ENCODE assay signal across 5 fruit fly cellular contexts in genomic region chr2L:11870867-11871452, dm6.
TF ChIP-seq lines count a peak whose summit lies in the region.

No protein-coding gene starts in this region.

- no peak for TF ChIP-seq CTCF in whole organism, embryonic (GFP tag; optimal IDR thresholded peaks at IDR 0.05; lab: Kevin White, UChicago)

TF ChIP-seq in whole organism, 6 proteins besides CTCF, POLR2A, EP300 and RAD21:
- TF ChIP-seq CG8478 (optimal IDR thresholded peaks at IDR 0.05; lab: Kevin White, UChicago), result no peak
- TF ChIP-seq usp (GFP tag; optimal IDR thresholded peaks at IDR 0.05; lab: Kevin White, UChicago), result no peak
- TF ChIP-seq pan (optimal IDR thresholded peaks at IDR 0.05; lab: Kevin White, UChicago), result peak; percentile 76

TF ChIP-seq in whole organism, embryonic, 481 proteins besides CTCF, POLR2A, EP300 and RAD21:
- TF ChIP-seq CG11456 (GFP tag; IDR thresholded peaks at IDR 0.05; lab: Robert Waterston, UW) (0 out of 3 replicates have a peak, but pooled peaks have one; percentile 9), croc (GFP tag; conservative IDR thresholded peaks at IDR 0.05; lab: Robert Waterston, UW) (no peak)
TF ChIP-seq in whole organism, embryonic: peak in this region for 1.

TF ChIP-seq in whole organism, prepupa, 60 proteins besides CTCF, POLR2A, EP300 and RAD21 (continues in another document):
- TF ChIP-seq lz (GFP tag; optimal IDR thresholded peaks at IDR 0.05; lab: Kevin White, UChicago) (peak; percentile 66), Hr4 (GFP tag; optimal IDR thresholded peaks at IDR 0.05; lab: Kevin White, UChicago) (no peak), CG9139 (GFP tag; optimal IDR thresholded peaks at IDR 0.05; lab: Kevin White, UChicago) (no peak), pdm3 (GFP tag; optimal IDR thresholded peaks at IDR 0.05; lab: Kevin White, UChicago) (peak; percentile 56), CG3919 (GFP tag; optimal IDR thresholded peaks at IDR 0.05; lab: Kevin White, UChicago) (peak; percentile 59), CG11762 (GFP tag; optimal IDR thresholded peaks at IDR 0.05; lab: Kevin White, UChicago; ENCODE audit: insufficient read depth) (peak; percentile 16), Gug (GFP tag; IDR thresholded peaks at IDR 0.05; lab: Robert Waterston, UW) (no peak), Eip78C (GFP tag; lab: Kevin White, UChicago) (peak; percentile 93), CG3032 (tag; optimal IDR thresholded peaks at IDR 0.05; lab: Kevin White, UChicago) (peak; percentile 23), acj6 (GFP tag; optimal IDR thresholded peaks at IDR 0.05; lab: Kevin White, UChicago) (peak; percentile 41), net (GFP tag; optimal IDR thresholded peaks at IDR 0.05; lab: Kevin White, UChicago) (no peak), CG7368 (GFP tag; optimal IDR thresholded peaks at IDR 0.05; lab: Kevin White, UChicago) (no peak), CG6792 (GFP tag; optimal IDR thresholded peaks at IDR 0.05; lab: Kevin White, UChicago) (peak; percentile 61), eg (GFP tag; IDR thresholded peaks at IDR 0.05; lab: Robert Waterston, UW) (no peak), dsx (GFP tag; optimal IDR thresholded peaks at IDR 0.05; lab: Kevin White, UChicago; ENCODE audit: poor library complexity, severe bottlenecking) (peak; percentile 28), Sox15 (GFP tag; optimal IDR thresholded peaks at IDR 0.05; lab: Kevin White, UChicago) (peak; percentile 24), Eip93F (GFP tag; optimal IDR thresholded peaks at IDR 0.05; lab: Kevin White, UChicago) (no peak), Lpt (GFP tag; optimal IDR thresholded peaks at IDR 0.05; lab: Kevin White, UChicago) (no peak), svp (GFP tag; lab: Kevin White, UChicago) (peak; percentile 83), CG6854 (GFP tag; optimal IDR thresholded peaks at IDR 0.05; lab: Kevin White, UChicago) (no peak), dac (GFP tag; optimal IDR thresholded peaks at IDR 0.05; lab: Kevin White, UChicago) (no peak), CG8632 (GFP tag; optimal IDR thresholded peaks at IDR 0.05; lab: Kevin White, UChicago) (peak; percentile 49), salr (GFP tag; optimal IDR thresholded peaks at IDR 0.05; lab: Kevin White, UChicago) (peak in 1 of 2 experiments; percentile 5), spab (GFP tag; optimal IDR thresholded peaks at IDR 0.05; lab: Kevin White, UChicago) (peak; percentile 41), fkh (GFP tag; optimal IDR thresholded peaks at IDR 0.05; lab: Kevin White, UChicago) (no peak), CG6163 (GFP tag; IDR thresholded peaks at IDR 0.05; lab: Robert Waterston, UW) (no peak), Smox (GFP tag; optimal IDR thresholded peaks at IDR 0.05; lab: Kevin White, UChicago) (peak; percentile 66), fd85E (GFP tag; optimal IDR thresholded peaks at IDR 0.05; lab: Kevin White, UChicago) (no peak), CG11294 (GFP tag; IDR thresholded peaks at IDR 0.05; lab: Robert Waterston, UW) (no peak)

TF ChIP-seq in whole organism, pupa, 21 proteins besides CTCF, POLR2A, EP300 and RAD21:
- no peak for TF ChIP-seq rn (GFP tag; IDR thresholded peaks at IDR 0.05; lab: Robert Waterston, UW)
- TF ChIP-seq CG9948 (tag; optimal IDR thresholded peaks at IDR 0.05; lab: Kevin White, UChicago), result peak; percentile 2
- TF ChIP-seq fd96Ca (GFP tag; IDR thresholded peaks at IDR 0.05; lab: Robert Waterston, UW), result no peak
- TF ChIP-seq CG8301 (tag; optimal IDR thresholded peaks at IDR 0.05; lab: Kevin White, UChicago), result no peak
- no peak for TF ChIP-seq CG10348 (GFP tag; IDR thresholded peaks at IDR 0.05; lab: Robert Waterston, UW)
- no peak for TF ChIP-seq Pif1A (GFP tag; optimal IDR thresholded peaks at IDR 0.05; lab: Kevin White, UChicago)
- TF ChIP-seq CG32121 (GFP tag; IDR thresholded peaks at IDR 0.05; lab: Robert Waterston, UW), result no peak
- TF ChIP-seq CG12605 (GFP tag; IDR thresholded peaks at IDR 0.05; lab: Robert Waterston, UW), result no peak
- TF ChIP-seq CG4496 (GFP tag; IDR thresholded peaks at IDR 0.05; lab: Robert Waterston, UW), result no peak
- peak; percentile 66 for TF ChIP-seq CG8159 (tag; optimal IDR thresholded peaks at IDR 0.05; lab: Kevin White, UChicago)
- no peak for TF ChIP-seq CG34367 (tag; optimal IDR thresholded peaks at IDR 0.05; lab: Kevin White, UChicago)
- TF ChIP-seq CG15710 (tag; optimal IDR thresholded peaks at IDR 0.05; lab: Kevin White, UChicago), result peak; percentile 44
- peak; percentile 26 for TF ChIP-seq Pif1B (GFP tag; optimal IDR thresholded peaks at IDR 0.05; lab: Kevin White, UChicago)
- peak; percentile 68 for TF ChIP-seq EcR (GFP tag; optimal IDR thresholded peaks at IDR 0.05; lab: Kevin White, UChicago)
- TF ChIP-seq CG14655 (GFP tag; optimal IDR thresholded peaks at IDR 0.05; lab: Kevin White, UChicago), result peak; percentile 24
- no peak for TF ChIP-seq Ets98B (GFP tag; IDR thresholded peaks at IDR 0.05; lab: Robert Waterston, UW)
- TF ChIP-seq Snoo (tag; optimal IDR thresholded peaks at IDR 0.05; lab: Kevin White, UChicago), result no peak
- no peak for TF ChIP-seq gl (tag; optimal IDR thresholded peaks at IDR 0.05; lab: Kevin White, UChicago)
- TF ChIP-seq CG17806 (tag; optimal IDR thresholded peaks at IDR 0.05; lab: Kevin White, UChicago), result peak; percentile 29
- TF ChIP-seq D1 (tag; optimal IDR thresholded peaks at IDR 0.05; lab: Kevin White, UChicago), result no peak
- TF ChIP-seq CG13204 (GFP tag; optimal IDR thresholded peaks at IDR 0.05; lab: Kevin White, UChicago), result no peak

TF ChIP-seq in whole organism, wandering third instar larva, 38 proteins besides CTCF, POLR2A, EP300 and RAD21:
- TF ChIP-seq CG9705 (GFP tag; optimal IDR thresholded peaks at IDR 0.05; lab: Kevin White, UChicago), result no peak
- no peak for TF ChIP-seq jim (GFP tag; optimal IDR thresholded peaks at IDR 0.05; lab: Kevin White, UChicago)
- peak; percentile 47 for TF ChIP-seq HLH106 (tag; optimal IDR thresholded peaks at IDR 0.05; lab: Kevin White, UChicago)
- TF ChIP-seq h (GFP tag; optimal IDR thresholded peaks at IDR 0.05; lab: Kevin White, UChicago), result peak; percentile 54
- no peak for TF ChIP-seq sage (GFP tag; optimal IDR thresholded peaks at IDR 0.05; lab: Kevin White, UChicago)
- TF ChIP-seq fru (GFP tag; optimal IDR thresholded peaks at IDR 0.05; lab: Kevin White, UChicago), result peak; percentile 47
- TF ChIP-seq Sp1 (GFP tag; optimal IDR thresholded peaks at IDR 0.05; lab: Kevin White, UChicago), result peak; percentile 44
- peak; percentile 15 for TF ChIP-seq br (GFP tag; optimal IDR thresholded peaks at IDR 0.05; lab: Kevin White, UChicago)
- peak; percentile 6 for TF ChIP-seq rgr (GFP tag; optimal IDR thresholded peaks at IDR 0.05; lab: Kevin White, UChicago)
- no peak for TF ChIP-seq sv (GFP tag; optimal IDR thresholded peaks at IDR 0.05; lab: Kevin White, UChicago)
- peak; percentile 58 for TF ChIP-seq Vsx2 (GFP tag; optimal IDR thresholded peaks at IDR 0.05; lab: Kevin White, UChicago; ENCODE audit: partially characterized antibody)
- TF ChIP-seq psq (GFP tag; optimal IDR thresholded peaks at IDR 0.05; lab: Kevin White, UChicago), result peak; percentile 1
- no peak for TF ChIP-seq Hr78 (GFP tag; optimal IDR thresholded peaks at IDR 0.05; lab: Kevin White, UChicago)
- peak; percentile 56 for TF ChIP-seq ey (GFP tag; optimal IDR thresholded peaks at IDR 0.05; lab: Kevin White, UChicago)
- peak; percentile 52 for TF ChIP-seq woc (GFP tag; optimal IDR thresholded peaks at IDR 0.05; lab: Kevin White, UChicago)
- TF ChIP-seq Mio (GFP tag; optimal IDR thresholded peaks at IDR 0.05; lab: Kevin White, UChicago), result no peak
- peak; percentile 25 for TF ChIP-seq dmrt93B (GFP tag; optimal IDR thresholded peaks at IDR 0.05; lab: Kevin White, UChicago)
- peak in 1 of 2 experiments; percentile 36 for TF ChIP-seq foxo (GFP tag; optimal IDR thresholded peaks at IDR 0.05; lab: Kevin White, UChicago)
